Worm (Caenorhabditis elegans) whole organism, early embryonic: Measurements from ENCODE around the gene T06C12.11.
"Not testable (repeated sequence)": the region's sequence is repeated elsewhere in the genome, so short reads cannot be mapped to it uniquely, and the experiment has no call there.

ENCODE experiments used
- B0310.2 ChIP-seq: sonication (generic microtip); optimal IDR thresholded peaks from 2 replicates; lab custom pipeline; 2016; ENCODE audit warnings: mild to moderate bottlenecking, missing genetic modification characterization, missing compliant biosample characterization
- F13C5.2 ChIP-seq: sonication (generic microtip); optimal IDR thresholded peaks from 2 replicates; lab custom pipeline; 2017; ENCODE audit warnings: mild to moderate bottlenecking, missing genetic modification characterization, inconsistent platforms, missing compliant biosample characterization
- aly-1 ChIP-seq: sonication (generic microtip); optimal IDR thresholded peaks from 2 replicates; lab custom pipeline; 2016; ENCODE audit warnings: missing genetic modification characterization, missing compliant biosample characterization
- ama-1 ChIP-seq: fragments of 150-350 bp; optimal IDR thresholded peaks from 2 replicates; lab custom pipeline; 2014
- ceh-13 ChIP-seq: fragments of 200-800 bp; sonication (Bioruptor generic); optimal IDR thresholded peaks from 2 replicates; lab custom pipeline; 2018; ENCODE audit warnings: mild to moderate bottlenecking, missing genetic modification characterization, missing compliant biosample characterization
- ceh-36 ChIP-seq: sonication (generic microtip); optimal IDR thresholded peaks from 2 replicates; lab custom pipeline; 2016; ENCODE audit warnings: missing genetic modification characterization, inconsistent platforms, missing compliant biosample characterization
- ets-7 ChIP-seq: sonication (generic microtip); optimal IDR thresholded peaks from 2 replicates; lab custom pipeline; 2016; ENCODE audit warnings: missing genotype, missing genetic modification characterization, missing compliant biosample characterization
- flt-1 ChIP-seq: fragments of 200-800 bp; sonication (Bioruptor generic); IDR thresholded peaks from 2 replicates; pipeline ENCODE4 v1.3.6; 2022; ENCODE audit warnings: missing genetic modification characterization, missing compliant biosample characterization
- hmbx-1 ChIP-seq: sonication (generic microtip); optimal IDR thresholded peaks from 2 replicates; lab custom pipeline; 2016; ENCODE audit warnings: mild to moderate bottlenecking, missing genetic modification characterization, missing compliant biosample characterization
- hmg-4 ChIP-seq: fragments of 200-800 bp; sonication (Bioruptor generic); optimal IDR thresholded peaks from 2 replicates; lab custom pipeline; 2018; ENCODE audit warnings: mild to moderate bottlenecking, missing genetic modification characterization, missing compliant biosample characterization
- hnd-1 ChIP-seq: sonication (generic microtip); optimal IDR thresholded peaks from 2 replicates; lab custom pipeline; 2016; ENCODE audit warnings: missing genetic modification characterization, missing compliant biosample characterization
- pes-1 ChIP-seq: fragments of 200-800 bp; sonication (Bioruptor generic); IDR thresholded peaks from 2 replicates; pipeline ENCODE4 v1.3.6; 2022; ENCODE audit warnings: missing genetic modification reagents, missing genetic modification characterization, missing compliant biosample characterization
- scrt-1 ChIP-seq: fragments of 200-800 bp; sonication (Bioruptor generic); IDR thresholded peaks from 2 replicates; pipeline ENCODE4 v1.3.6; 2022; ENCODE audit warnings: missing genetic modification characterization, missing compliant biosample characterization
- sea-1 ChIP-seq: fragments of 200-800 bp; sonication (Bioruptor generic); conservative IDR thresholded peaks from 2 replicates; pipeline ENCODE4 v1.3.6; 2022; ENCODE audit warnings: missing genetic modification characterization, missing compliant biosample characterization
- tbx-11 ChIP-seq: fragments of 200-800 bp; sonication (Bioruptor generic); IDR thresholded peaks from 2 replicates; pipeline ENCODE4 v1.3.6; 2022; ENCODE audit warnings: missing genetic modification characterization, missing compliant biosample characterization
- tbx-37 ChIP-seq: fragments of 200-800 bp; sonication (Bioruptor generic); conservative IDR thresholded peaks from 2 replicates; pipeline ENCODE4 v1.3.6; 2022; ENCODE audit warnings: missing genetic modification reagents, missing genetic modification characterization, missing compliant biosample characterization
- tra-4 ChIP-seq: sonication (generic microtip); optimal IDR thresholded peaks from 2 replicates; lab custom pipeline; 2017; ENCODE audit warnings: missing genetic modification characterization, missing compliant biosample characterization

Gene T06C12.11

DNA sequence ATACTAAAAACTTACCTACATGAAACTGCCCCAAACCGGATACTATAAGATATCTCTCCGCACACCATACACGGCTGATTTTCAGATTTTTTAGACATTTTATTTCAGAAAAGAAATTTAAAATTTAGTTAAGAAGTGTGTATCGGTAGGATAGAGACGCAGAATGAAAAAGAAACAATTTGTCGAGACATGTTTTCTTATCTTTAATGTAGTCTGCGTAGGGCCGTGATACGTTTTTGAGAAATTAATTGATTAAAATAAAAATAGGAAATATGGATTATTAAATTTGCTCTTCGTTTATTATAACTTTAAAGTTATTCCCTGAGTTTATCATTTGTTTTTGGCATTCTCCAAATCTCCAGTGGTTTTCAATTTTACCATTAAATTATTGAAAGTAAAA lies 31.5 kb downstream of the T06C12.11 start, which contains the start of gene nhr-108:
Gene nhr-108 (minus strand): TSS at position 166 of the 400 bp plus-strand sequence.
- no peak for TF ChIP-seq tbx-11 (GFP tag; lab: Robert Waterston, UW)
- no peak for TF ChIP-seq pes-1 (GFP tag; lab: Robert Waterston, UW)
- no peak for TF ChIP-seq aly-1
- TF ChIP-seq ets-7 (tag; lab: Kevin White, UChicago) = no peak
- no peak for TF ChIP-seq hmg-4 (GFP tag; lab: Kevin White, UChicago)
- no peak for TF ChIP-seq hmbx-1 (tag; lab: Kevin White, UChicago)
- no peak for TF ChIP-seq ceh-36
- TF ChIP-seq tra-4 (tag; lab: Kevin White, UChicago) = no peak
- TF ChIP-seq F13C5.2 (tag; lab: Kevin White, UChicago) = no peak
- no peak for TF ChIP-seq ceh-13 (GFP tag; lab: Kevin White, UChicago)
- no peak for TF ChIP-seq ama-1 (lab: Kevin White, UChicago)
- TF ChIP-seq tbx-37 = no peak

DNA sequence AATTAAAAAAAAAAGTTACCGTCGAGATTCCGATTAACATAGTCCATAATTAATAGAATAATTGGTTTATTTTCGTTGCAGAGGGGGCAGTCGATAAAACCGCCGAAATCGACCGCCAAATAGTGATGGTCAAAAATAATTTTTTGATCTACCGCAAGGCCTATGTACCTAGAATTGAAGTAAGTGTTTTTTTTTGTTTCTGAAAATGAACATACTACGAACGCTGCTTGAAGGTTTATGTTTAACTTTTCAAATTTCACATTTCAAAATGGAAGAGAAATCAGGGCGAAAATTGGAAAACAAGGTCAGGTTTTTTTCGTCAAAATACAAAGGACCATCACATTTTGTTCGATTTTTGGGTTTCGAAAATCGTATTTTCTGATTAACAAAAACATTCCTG lies 35.5 kb downstream of the T06C12.11 start, which contains the start of gene pzf-1:
Gene pzf-1 (minus strand): TSS at position 101 of the 400 bp plus-strand sequence.
- TF ChIP-seq flt-1 (GFP tag; lab: Robert Waterston, UW) = no peak
- TF ChIP-seq tra-4 (tag; lab: Kevin White, UChicago) = no peak
- TF ChIP-seq hmbx-1 (tag; lab: Kevin White, UChicago) = no peak
- TF ChIP-seq tbx-11 (GFP tag; lab: Robert Waterston, UW) = no peak
- TF ChIP-seq ceh-13 (GFP tag; lab: Kevin White, UChicago) = no peak
- TF ChIP-seq B0310.2 (tag; lab: Kevin White, UChicago) = no peak
- TF ChIP-seq scrt-1 (GFP tag; lab: Robert Waterston, UW) = no peak
- no peak for TF ChIP-seq tbx-37
- no peak for TF ChIP-seq aly-1
- no peak for TF ChIP-seq pes-1 (GFP tag; lab: Robert Waterston, UW)
- TF ChIP-seq sea-1 = no peak

DNA sequence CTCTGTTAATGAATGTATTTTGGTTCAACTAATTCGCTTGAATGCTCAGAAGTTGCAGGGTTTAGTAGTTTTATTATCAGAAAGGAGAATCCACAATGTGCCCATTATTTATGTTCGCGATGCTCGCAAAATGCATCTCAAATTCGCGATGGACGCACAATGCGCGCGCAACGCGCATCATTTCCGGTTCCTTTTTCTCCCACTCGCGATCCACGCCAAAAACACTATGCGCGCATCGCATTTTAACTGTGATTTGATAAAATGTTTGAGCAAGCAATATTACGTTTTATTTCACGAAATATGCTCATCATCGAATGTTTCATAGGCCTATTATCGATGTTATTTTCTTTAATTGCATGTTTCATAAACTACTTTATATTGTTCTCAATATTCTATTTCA lies 37.1 kb downstream of the T06C12.11 start, which contains the start of gene srbc-77:
Gene srbc-77 (plus strand): TSS at position 301 of the 400 bp plus-strand sequence.
- not testable (repeated sequence) for TF ChIP-seq hmbx-1 (tag; lab: Kevin White, UChicago); tbx-37; scrt-1 (GFP tag; lab: Robert Waterston, UW)

DNA sequence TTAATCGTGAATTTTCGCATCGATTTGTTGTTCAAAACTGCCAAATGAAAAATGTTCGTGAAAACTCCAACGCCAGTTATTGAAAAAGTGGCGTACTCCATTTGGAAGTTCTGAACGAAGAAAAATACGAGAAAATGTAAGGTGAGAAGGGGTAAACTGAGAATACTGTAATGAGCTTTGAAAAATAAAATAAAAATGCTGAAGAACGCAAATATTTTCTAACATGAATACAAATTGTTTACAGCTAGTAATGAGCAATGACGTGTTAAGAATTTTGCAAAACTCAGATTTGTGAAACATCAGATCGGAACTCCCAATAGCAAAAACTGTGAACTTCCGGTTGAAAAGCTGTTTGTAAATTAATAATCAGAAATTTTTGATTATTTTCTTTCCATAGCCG lies 39.6 kb downstream of the T06C12.11 start, which contains the start of gene srw-26:
Gene srw-26 (minus strand): TSS at position 101 of the 400 bp plus-strand sequence.
- TF ChIP-seq tra-4 (tag; lab: Kevin White, UChicago) (no peak), B0310.2 (tag; lab: Kevin White, UChicago) (no peak)

DNA sequence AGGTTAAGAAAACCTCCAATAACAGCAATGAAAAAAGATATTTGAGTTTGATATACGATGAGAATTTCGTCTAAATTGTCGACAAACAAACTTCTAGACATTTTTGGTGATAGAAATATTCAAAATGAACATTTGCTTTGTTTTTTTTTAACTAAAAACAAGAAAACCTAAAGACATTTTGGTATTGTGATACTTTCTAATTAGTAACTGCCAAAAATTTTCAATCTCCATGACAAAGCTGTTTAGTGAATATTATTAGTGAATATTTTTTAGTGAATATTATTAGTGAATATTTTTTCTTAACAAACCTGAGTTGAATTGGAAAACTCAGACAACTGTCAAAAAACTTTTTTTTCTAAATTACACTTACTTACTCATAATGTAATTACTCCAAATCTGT lies 47.5 kb downstream of the T06C12.11 start, which contains the start of gene srw-55:
Gene srw-55 (minus strand): TSS at position 101 of the 400 bp plus-strand sequence.
- no peak for TF ChIP-seq F13C5.2 (tag; lab: Kevin White, UChicago)

DNA sequence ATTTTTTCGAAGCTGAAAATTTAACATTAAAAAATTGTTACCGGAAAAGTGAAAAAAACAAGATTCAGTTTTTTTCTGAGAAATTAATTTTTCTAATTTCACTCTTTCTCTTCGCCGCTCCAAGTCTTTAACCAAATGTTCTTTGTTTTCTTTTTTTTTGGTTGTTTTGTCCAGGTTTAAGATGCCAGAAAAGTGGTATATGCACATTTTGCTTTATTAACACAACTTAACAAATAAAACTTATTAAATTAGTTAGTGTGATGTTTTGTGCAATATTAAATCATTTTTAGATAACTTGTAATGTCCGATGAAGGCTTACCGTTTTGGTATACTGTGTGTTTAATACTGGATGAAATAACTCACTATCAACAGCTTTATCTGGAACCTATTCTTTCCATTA lies 50.3 kb downstream of the T06C12.11 start, which contains the start of gene srw-53:
Gene srw-53 (plus strand): TSS at position 301 of the 400 bp plus-strand sequence.
- no peak for TF ChIP-seq sea-1
- TF ChIP-seq tbx-11 (GFP tag; lab: Robert Waterston, UW) = no peak
- TF ChIP-seq scrt-1 (GFP tag; lab: Robert Waterston, UW) = no peak
- no peak for TF ChIP-seq aly-1
- no peak for TF ChIP-seq ceh-13 (GFP tag; lab: Kevin White, UChicago)
- TF ChIP-seq F13C5.2 (tag; lab: Kevin White, UChicago) = no peak
- TF ChIP-seq hmg-4 (GFP tag; lab: Kevin White, UChicago) = no peak
- TF ChIP-seq hnd-1 (tag; lab: Kevin White, UChicago) = no peak
- no peak for TF ChIP-seq tra-4 (tag; lab: Kevin White, UChicago)
- no peak for TF ChIP-seq B0310.2 (tag; lab: Kevin White, UChicago)
- no peak for TF ChIP-seq ets-7 (tag; lab: Kevin White, UChicago)
